Fruit fly (Drosophila melanogaster): Measurements from ENCODE around the gene slf.

- no peak for TF ChIP-seq D1 (tag; optimal IDR thresholded peaks at IDR 0.05)
- TF ChIP-seq CG10348 (GFP tag; IDR thresholded peaks at IDR 0.05): no peak
- no peak for TF ChIP-seq CG12605 (GFP tag; IDR thresholded peaks at IDR 0.05)
- TF ChIP-seq CG9948 (tag; optimal IDR thresholded peaks at IDR 0.05): no peak
- TF ChIP-seq EcR (GFP tag; optimal IDR thresholded peaks at IDR 0.05): no peak
Observed at dm6 chr2L:4822258-4822657, 20.5 kb upstream of the slf start.

Measured in whole organism, pupa.